In the genomic region with DNA sequence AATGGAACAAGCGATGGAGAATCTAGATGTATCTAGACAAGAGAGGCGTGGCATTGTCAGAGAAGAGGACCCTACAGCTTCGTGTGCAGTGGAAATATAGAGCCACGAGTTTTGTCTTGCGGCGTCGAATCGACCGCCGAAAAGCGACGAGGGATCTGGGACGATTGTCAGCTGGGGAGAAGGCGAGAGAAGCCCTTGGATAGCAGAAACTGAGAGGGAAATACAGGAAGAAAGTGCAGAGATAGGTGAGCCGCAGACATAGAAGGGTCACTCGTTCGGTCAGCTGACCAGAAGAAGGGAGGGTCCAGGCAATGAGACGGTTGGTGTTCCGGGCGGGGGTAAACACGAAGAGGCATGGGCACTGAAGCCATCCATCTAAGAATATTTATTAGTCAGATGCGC, we compare ENCODE assay signal across 1 worm cellular context.
TF ChIP-seq lines count a peak whose summit lies in the region.

No protein-coding gene starts in this region.

TF ChIP-seq in whole organism, L1 larva, 84 proteins besides CTCF, POLR2A, EP300 and RAD21 (continued from another document):
- TF ChIP-seq snpc-4 (tag; optimal IDR thresholded peaks at IDR 0.05; lab: Kevin White, UChicago) (peak; percentile 28), ets-5 (GFP tag; IDR thresholded peaks at IDR 0.05; lab: Robert Waterston, UW) (no peak), tlp-1 (tag; optimal IDR thresholded peaks at IDR 0.05; lab: Kevin White, UChicago) (no peak), nhr-90 (tag; optimal IDR thresholded peaks at IDR 0.05; lab: Kevin White, UChicago; ENCODE audit: poor library complexity) (no peak), pqm-1 (tag; optimal IDR thresholded peaks at IDR 0.05; lab: Kevin White, UChicago) (no peak), C34B4.2 (tag; optimal IDR thresholded peaks at IDR 0.05; lab: Kevin White, UChicago) (no peak), nhr-71 (tag; optimal IDR thresholded peaks at IDR 0.05; lab: Kevin White, UChicago) (peak; percentile 87), egl-27 (tag; optimal IDR thresholded peaks at IDR 0.05; lab: Kevin White, UChicago) (no peak), xbp-1 (tag; optimal IDR thresholded peaks at IDR 0.05; lab: Kevin White, UChicago) (peak; percentile 47), ceh-82 (tag; optimal IDR thresholded peaks at IDR 0.05; lab: Kevin White, UChicago) (peak; percentile 32 to 53 (median 51)), mdl-1 (tag; optimal IDR thresholded peaks at IDR 0.05; lab: Kevin White, UChicago) (peak in 1 of 2 experiments; percentile 77), lin-39 (tag; optimal IDR thresholded peaks at IDR 0.05; lab: Kevin White, UChicago) (no peak), zip-4 (GFP tag; optimal IDR thresholded peaks at IDR 0.05; lab: Kevin White, UChicago) (no peak), ceh-90 (tag; optimal IDR thresholded peaks at IDR 0.05; lab: Kevin White, UChicago) (no peak), ceh-63 (GFP tag; optimal IDR thresholded peaks at IDR 0.05; lab: Kevin White, UChicago) (no peak), pax-3 (tag; optimal IDR thresholded peaks at IDR 0.05; lab: Kevin White, UChicago) (peak; percentile 90), nhr-237 (tag; optimal IDR thresholded peaks at IDR 0.05; lab: Kevin White, UChicago) (no peak), nhr-19 (GFP tag; conservative IDR thresholded peaks at IDR 0.05; lab: Robert Waterston, UW) (peak; percentile 65), mef-2 (tag; optimal IDR thresholded peaks at IDR 0.05; lab: Kevin White, UChicago) (no peak), lin-14 (GFP tag; optimal IDR thresholded peaks at IDR 0.05; lab: Kevin White, UChicago) (peak; percentile 96), swsn-7 (tag; optimal IDR thresholded peaks at IDR 0.05; lab: Kevin White, UChicago) (peak; percentile 70), sox-4 (tag; optimal IDR thresholded peaks at IDR 0.05; lab: Kevin White, UChicago) (peak; percentile 19), alr-1 (tag; optimal IDR thresholded peaks at IDR 0.05; lab: Kevin White, UChicago; ENCODE audit: borderline replicate concordance) (no peak), pag-3 (tag; optimal IDR thresholded peaks at IDR 0.05; lab: Kevin White, UChicago; ENCODE audit: borderline replicate concordance, insufficient read depth) (no peak)
